Worm (Caenorhabditis elegans) whole organism, young adult: ENCODE measurements around the gene nduf-9.

Source experiments
- ama-1 ChIP-seq, 3 experiments: fragments of 150-350 bp in 1 of 3; sonication (generic microtip) in 2 of 3; optimal IDR thresholded peaks; 2 replicates each; lab custom pipeline; 2014 to 2018; ENCODE audit warnings: missing biosample characterization in 2 of 3, missing genetic modification characterization in 2 of 3, missing genetic modification reagents in 2 of 3
- attf-5 ChIP-seq: fragments of 200-800 bp; sonication (Bioruptor generic); optimal IDR thresholded peaks from 2 replicates; lab custom pipeline; 2018; ENCODE audit warnings: mild to moderate bottlenecking, missing genetic modification characterization, missing compliant biosample characterization
- cebp-1 ChIP-seq, 2 experiments: fragments of 200-800 bp in 1 of 2; sonication (Bioruptor generic) in 1 of 2; sonication (generic microtip) in 1 of 2; IDR thresholded peaks in 1 of 2; optimal IDR thresholded peaks in 1 of 2; 2 replicates each; pipeline versions ENCODE4 v1.3.6 to Lab custom; 2017 to 2022; ENCODE audit warnings: missing compliant biosample characterization in 2 of 2, missing genetic modification characterization in 2 of 2, mild to moderate bottlenecking in 1 of 2, missing genetic modification reagents in 1 of 2, moderate library complexity in 1 of 2
- lsl-1 ChIP-seq: fragments of 200-800 bp; sonication (Bioruptor generic); optimal IDR thresholded peaks from 2 replicates; lab custom pipeline; 2018; ENCODE audit warnings: mild to moderate bottlenecking, missing genetic modification characterization, moderate library complexity, missing compliant biosample characterization
- mes-4 ChIP-seq: sonication (generic microtip); optimal IDR thresholded peaks from 2 replicates; lab custom pipeline; 2016; ENCODE audit warnings: missing genotype, missing genetic modification characterization, missing compliant biosample characterization
- nfya-1 ChIP-seq: sonication (generic microtip); optimal IDR thresholded peaks from 2 replicates; lab custom pipeline; 2017; ENCODE audit warnings: antibody characterized with exemption, missing compliant biosample characterization, missing genetic modification characterization, borderline replicate concordance; ENCODE audit not compliant: insufficient read depth
- sea-2 ChIP-seq: fragments of 200-800 bp; sonication (Bioruptor generic); IDR thresholded peaks from 2 replicates; pipeline ENCODE4 v1.3.6; 2022; ENCODE audit warnings: missing genetic modification characterization, missing compliant biosample characterization
- snpc-1.3 ChIP-seq: sonication (generic microtip); optimal IDR thresholded peaks from 2 replicates; lab custom pipeline; 2017; ENCODE audit warnings: missing genetic modification characterization, mild to moderate bottlenecking, missing compliant biosample characterization, antibody characterized with exemption, moderate library complexity, missing genotype, missing genetic modification reagents; ENCODE audit not compliant: insufficient read depth
- tbx-9 ChIP-seq: sonication (generic microtip); optimal IDR thresholded peaks from 2 replicates; lab custom pipeline; 2016; ENCODE audit warnings: borderline replicate concordance, missing genetic modification characterization, inconsistent platforms, missing compliant biosample characterization

ce11 chrIII:3242379-3242778, 6.0 kb downstream of the nduf-9 start:
- TF ChIP-seq tbx-9 (tag; lab: Kevin White, UChicago) (no peak), attf-5 (GFP tag; lab: Kevin White, UChicago) (no peak), sea-2 (GFP tag; lab: Robert Waterston, UW) (no peak), mes-4 (no peak), ama-1 (optimal IDR thresholded peaks at IDR 0.05; lab: Kevin White, UChicago) (no peak), ama-1 (GFP tag; optimal IDR thresholded peaks at IDR 0.05; lab: Kevin White, UChicago) (no peak), nfya-1 (no peak), lsl-1 (no peak), cebp-1 (GFP tag; IDR thresholded peaks at IDR 0.05; lab: Robert Waterston, UW) (no peak), cebp-1 (tag; optimal IDR thresholded peaks at IDR 0.05; lab: Kevin White, UChicago) (no peak), snpc-1.3 (tag; lab: Kevin White, UChicago) (no peak)
